Fruit fly (Drosophila melanogaster) whole organism, prepupa: Measurements from ENCODE around the gene CG18764.

Experiments used
- Blimp-1 ChIP-seq: fragments of 200-800 bp; sonication (Bioruptor generic); optimal IDR thresholded peaks from 3 replicates; lab custom pipeline; 2017; ENCODE audit warnings: missing biosample characterization, missing genetic modification characterization, mild to moderate bottlenecking, moderate library complexity, missing genetic modification reagents
- CG10631 ChIP-seq: fragments of 200-800 bp; sonication (Bioruptor generic); optimal IDR thresholded peaks from 2 replicates; lab custom pipeline; 2016; ENCODE audit warnings: missing biosample characterization, missing genetic modification characterization
- CG10669 ChIP-seq: fragments of 200-800 bp; sonication (Bioruptor generic); optimal IDR thresholded peaks from 3 replicates; lab custom pipeline; 2018; ENCODE audit warnings: missing biosample characterization, mild to moderate bottlenecking, missing genetic modification characterization, moderate library complexity
- CG11762 ChIP-seq: fragments of 200-800 bp; sonication (Bioruptor generic); optimal IDR thresholded peaks from 3 replicates; lab custom pipeline; 2016; ENCODE audit warnings: missing biosample characterization, missing genetic modification characterization; ENCODE audit not compliant: insufficient read depth
- CG11902 ChIP-seq: fragments of 200-800 bp; sonication (Bioruptor generic); optimal IDR thresholded peaks from 3 replicates; lab custom pipeline; 2016; ENCODE audit warnings: missing biosample characterization, missing genetic modification characterization
- CG15336 ChIP-seq: fragments of 200-800 bp; sonication (Bioruptor generic); IDR thresholded peaks from 2 replicates; pipeline ENCODE4 v1.3.6; 2022; ENCODE audit warnings: missing biosample characterization, missing genetic modification characterization
- CG16779 ChIP-seq: fragments of 200-800 bp; sonication (Bioruptor generic); optimal IDR thresholded peaks from 3 replicates; lab custom pipeline; 2017; ENCODE audit warnings: missing biosample characterization, mild to moderate bottlenecking, missing genetic modification characterization
- CG3032 ChIP-seq: fragments of 200-800 bp; optimal IDR thresholded peaks from 2 replicates; lab custom pipeline; 2019; ENCODE audit warnings: missing biosample characterization, mild to moderate bottlenecking, missing genetic modification characterization, moderate library complexity
- CG32006 ChIP-seq: fragments of 200-800 bp; sonication (Bioruptor generic); optimal IDR thresholded peaks from 3 replicates; lab custom pipeline; 2017; ENCODE audit warnings: missing biosample characterization, mild to moderate bottlenecking, missing genetic modification characterization
- CG34406 ChIP-seq: fragments of 200-800 bp; sonication (Bioruptor generic); optimal IDR thresholded peaks from 3 replicates; lab custom pipeline; 2016; ENCODE audit warnings: missing biosample characterization, missing genetic modification characterization
- CG3919 ChIP-seq: fragments of 200-800 bp; sonication (Bioruptor generic); optimal IDR thresholded peaks from 3 replicates; lab custom pipeline; 2016; ENCODE audit warnings: missing biosample characterization, missing genetic modification characterization
- CG4318 ChIP-seq: fragments of 200-800 bp; sonication (Bioruptor generic); optimal IDR thresholded peaks from 3 replicates; lab custom pipeline; 2017; ENCODE audit warnings: missing biosample characterization, mild to moderate bottlenecking, missing genetic modification characterization
- CG6163 ChIP-seq: fragments of 200-800 bp; sonication (Bioruptor generic); IDR thresholded peaks from 3 replicates; pipeline ENCODE4 v1.3.6; 2022; ENCODE audit warnings: missing biosample characterization, missing genetic modification characterization
- CG6276 ChIP-seq: fragments of 200-800 bp; sonication (Bioruptor generic); optimal IDR thresholded peaks from 2 replicates; lab custom pipeline; 2017; ENCODE audit warnings: missing biosample characterization, mild to moderate bottlenecking, missing genetic modification characterization
- CG6854 ChIP-seq: fragments of 200-800 bp; sonication (Bioruptor generic); optimal IDR thresholded peaks from 2 replicates; lab custom pipeline; 2017; ENCODE audit warnings: missing biosample characterization, mild to moderate bottlenecking, missing genetic modification characterization
- CG8119 ChIP-seq: fragments of 200-800 bp; sonication (Bioruptor generic); IDR thresholded peaks from 3 replicates; pipeline ENCODE4 v1.3.6; 2022; ENCODE audit warnings: missing biosample characterization, missing genetic modification characterization
- CG8319 ChIP-seq: fragments of 200-800 bp; sonication (Bioruptor generic); optimal IDR thresholded peaks from 3 replicates; lab custom pipeline; 2016; ENCODE audit warnings: missing biosample characterization, missing genetic modification characterization
- CG9139 ChIP-seq: fragments of 200-800 bp; sonication (Bioruptor generic); optimal IDR thresholded peaks from 3 replicates; lab custom pipeline; 2017; ENCODE audit warnings: missing biosample characterization, mild to moderate bottlenecking, missing genetic modification characterization
- Eip78C ChIP-seq: fragments of 200-800 bp; sonication (Bioruptor generic); peaks from one replicate; lab custom pipeline; 2016; ENCODE audit warnings: missing biosample characterization, missing genetic modification characterization
- Eip93F ChIP-seq: fragments of 200-800 bp; sonication (Bioruptor generic); optimal IDR thresholded peaks from 2 replicates; lab custom pipeline; 2016; ENCODE audit warnings: missing biosample characterization, mild to moderate bottlenecking, missing genetic modification characterization
- Ets21C ChIP-seq: fragments of 200-800 bp; sonication (Bioruptor generic); optimal IDR thresholded peaks from 3 replicates; lab custom pipeline; 2016; ENCODE audit warnings: missing biosample characterization, missing genetic modification characterization
- Gug ChIP-seq: fragments of 200-800 bp; sonication (Bioruptor generic); IDR thresholded peaks from 2 replicates; pipeline ENCODE4 v1.3.6; 2022; ENCODE audit warnings: missing biosample characterization, missing genetic modification characterization
- Hr39 ChIP-seq: fragments of 200-800 bp; sonication (Bioruptor generic); optimal IDR thresholded peaks from 2 replicates; lab custom pipeline; 2016; ENCODE audit warnings: missing biosample characterization, missing genetic modification characterization
- Hr4 ChIP-seq: fragments of 200-800 bp; sonication (Bioruptor generic); optimal IDR thresholded peaks from 3 replicates; lab custom pipeline; 2016; ENCODE audit warnings: missing biosample characterization, missing genetic modification characterization
- Lpt ChIP-seq: fragments of 200-800 bp; sonication (Bioruptor generic); optimal IDR thresholded peaks from 3 replicates; lab custom pipeline; 2016; ENCODE audit warnings: missing biosample characterization, missing genetic modification characterization
- Met ChIP-seq: fragments of 200-800 bp; sonication (Bioruptor generic); optimal IDR thresholded peaks from 3 replicates; lab custom pipeline; 2016; ENCODE audit warnings: missing biosample characterization, missing genetic modification characterization
- Sox102F ChIP-seq: fragments of 200-800 bp; sonication (Bioruptor generic); optimal IDR thresholded peaks from 2 replicates; lab custom pipeline; 2016; ENCODE audit warnings: missing biosample characterization, mild to moderate bottlenecking, missing genetic modification characterization
- Sox15 ChIP-seq: fragments of 200-800 bp; sonication (Bioruptor generic); optimal IDR thresholded peaks from 3 replicates; lab custom pipeline; 2016; ENCODE audit warnings: missing biosample characterization, missing genetic modification characterization
- achi ChIP-seq: fragments of 200-800 bp; sonication (Bioruptor generic); optimal IDR thresholded peaks from 3 replicates; lab custom pipeline; 2016; ENCODE audit warnings: missing biosample characterization, missing genetic modification characterization
- acj6 ChIP-seq: fragments of 200-800 bp; sonication (Bioruptor generic); optimal IDR thresholded peaks from 3 replicates; lab custom pipeline; 2016; ENCODE audit warnings: missing biosample characterization, missing genetic modification characterization
- cyc ChIP-seq: fragments of 200-800 bp; sonication (Bioruptor generic); optimal IDR thresholded peaks from 3 replicates; lab custom pipeline; 2016; ENCODE audit warnings: missing biosample characterization, missing genetic modification characterization
- dac ChIP-seq: fragments of 200-800 bp; sonication (Bioruptor generic); optimal IDR thresholded peaks from 2 replicates; lab custom pipeline; 2017; ENCODE audit warnings: missing biosample characterization, mild to moderate bottlenecking, missing genetic modification characterization
- dsx ChIP-seq: fragments of 200-800 bp; optimal IDR thresholded peaks from 3 replicates; lab custom pipeline; 2019; ENCODE audit warnings: missing biosample characterization, mild to moderate bottlenecking, missing genetic modification characterization, moderate library complexity; ENCODE audit not compliant: poor library complexity, severe bottlenecking
- eg ChIP-seq: fragments of 200-800 bp; sonication (Bioruptor generic); IDR thresholded peaks from 3 replicates; pipeline ENCODE4 v1.3.6; 2022; ENCODE audit warnings: missing biosample characterization, missing genetic modification characterization
- lz ChIP-seq: fragments of 200-800 bp; sonication (Bioruptor generic); optimal IDR thresholded peaks from 3 replicates; lab custom pipeline; 2016; ENCODE audit warnings: missing biosample characterization, missing genetic modification characterization
- pdm3 ChIP-seq: fragments of 200-800 bp; sonication (Bioruptor generic); optimal IDR thresholded peaks from 3 replicates; lab custom pipeline; 2016; ENCODE audit warnings: missing biosample characterization, missing genetic modification characterization
- ss ChIP-seq, 2 experiments: fragments of 200-800 bp; sonication (Bioruptor generic); optimal IDR thresholded peaks; 2 replicates in 1 of 2; 3 replicates in 1 of 2; lab custom pipeline; 2017 to 2018; ENCODE audit warnings: mild to moderate bottlenecking in 2 of 2, missing biosample characterization in 2 of 2, missing genetic modification characterization in 2 of 2, moderate library complexity in 1 of 2
- svp ChIP-seq: fragments of 200-800 bp; sonication (Bioruptor generic); peaks from one replicate; lab custom pipeline; 2016; ENCODE audit warnings: missing biosample characterization, missing genetic modification characterization
- topi ChIP-seq: fragments of 200-800 bp; sonication (Bioruptor generic); optimal IDR thresholded peaks from 3 replicates; lab custom pipeline; 2016; ENCODE audit warnings: missing biosample characterization, missing genetic modification characterization

The CG18764 gene

dm6 chr3R:11606679-11607078, 20.0 kb upstream of the CG18764 start:
- no peak for TF ChIP-seq ss (GFP tag; optimal IDR thresholded peaks at IDR 0.05; lab: Kevin White, UChicago)
- TF ChIP-seq CG6163: no peak
- TF ChIP-seq CG8119: peak; percentile 73
- peak; percentile 44 for TF ChIP-seq Eip78C (GFP tag; lab: Kevin White, UChicago)
- peak; percentile 36; the same call in 1 of the 3 replicates for TF ChIP-seq eg (GFP tag; lab: Robert Waterston, UW)
- TF ChIP-seq pdm3 (GFP tag; lab: Kevin White, UChicago): no peak
- no peak for TF ChIP-seq CG3032 (tag; lab: Kevin White, UChicago)
- no peak for TF ChIP-seq Lpt (GFP tag; lab: Kevin White, UChicago)
- TF ChIP-seq Ets21C (GFP tag; lab: Kevin White, UChicago): no peak
- no peak for TF ChIP-seq lz (GFP tag; lab: Kevin White, UChicago)
- TF ChIP-seq topi: no peak
- no peak for TF ChIP-seq CG6854
- no peak for TF ChIP-seq CG11762 (GFP tag; lab: Kevin White, UChicago)
- peak; percentile 58 for TF ChIP-seq CG6276 (GFP tag; lab: Kevin White, UChicago)
- TF ChIP-seq svp (GFP tag; lab: Kevin White, UChicago): peak; percentile 12
- TF ChIP-seq CG15336 (GFP tag; lab: Robert Waterston, UW): peak; percentile 62; the same call in 1 of the 2 replicates
- TF ChIP-seq CG3919: peak; percentile 24
- TF ChIP-seq dsx (GFP tag; lab: Kevin White, UChicago): no peak
- TF ChIP-seq dac: peak; percentile 56
- TF ChIP-seq Eip93F (GFP tag; lab: Kevin White, UChicago): no peak
- TF ChIP-seq CG9139 (GFP tag; lab: Kevin White, UChicago): no peak
- peak; percentile 8 for TF ChIP-seq acj6 (GFP tag; lab: Kevin White, UChicago)
- TF ChIP-seq Blimp-1 (GFP tag; lab: Kevin White, UChicago): no peak
- TF ChIP-seq Gug (GFP tag; lab: Robert Waterston, UW): no peak; the same call in 1 of the 2 replicates
- TF ChIP-seq CG32006 (GFP tag; lab: Kevin White, UChicago): peak; percentile 75
- no peak for TF ChIP-seq cyc (GFP tag; lab: Kevin White, UChicago)
- no peak for TF ChIP-seq CG16779
- TF ChIP-seq Hr4 (GFP tag; lab: Kevin White, UChicago): peak; percentile 47
- TF ChIP-seq CG11902 (GFP tag; lab: Kevin White, UChicago): no peak
- no peak for TF ChIP-seq CG34406
- no peak for TF ChIP-seq Sox15 (GFP tag; lab: Kevin White, UChicago)
- TF ChIP-seq Met (GFP tag; lab: Kevin White, UChicago): no peak
- peak; percentile 22 for TF ChIP-seq achi (GFP tag; lab: Kevin White, UChicago)
- no peak for TF ChIP-seq CG10669 (GFP tag; lab: Kevin White, UChicago)
- no peak for TF ChIP-seq CG10631 (GFP tag; lab: Kevin White, UChicago)
- no peak for TF ChIP-seq Sox102F
- TF ChIP-seq CG4318 (GFP tag; lab: Kevin White, UChicago): peak; percentile 36
- TF ChIP-seq Hr39 (GFP tag; lab: Kevin White, UChicago): no peak

dm6 chr3R:11612467-11612866, 14.2 kb upstream of the CG18764 start:
- TF ChIP-seq CG8319 (GFP tag; lab: Kevin White, UChicago) (no peak), Eip78C (GFP tag; lab: Kevin White, UChicago) (peak; percentile 57), topi (no peak), Hr4 (GFP tag; lab: Kevin White, UChicago) (peak; percentile 15), CG32006 (GFP tag; lab: Kevin White, UChicago) (peak; percentile 30), CG15336 (GFP tag; lab: Robert Waterston, UW) (peak; percentile 55)
